Worm (Caenorhabditis elegans): Measurements from ENCODE around the gene F20D6.6.

DNA sequence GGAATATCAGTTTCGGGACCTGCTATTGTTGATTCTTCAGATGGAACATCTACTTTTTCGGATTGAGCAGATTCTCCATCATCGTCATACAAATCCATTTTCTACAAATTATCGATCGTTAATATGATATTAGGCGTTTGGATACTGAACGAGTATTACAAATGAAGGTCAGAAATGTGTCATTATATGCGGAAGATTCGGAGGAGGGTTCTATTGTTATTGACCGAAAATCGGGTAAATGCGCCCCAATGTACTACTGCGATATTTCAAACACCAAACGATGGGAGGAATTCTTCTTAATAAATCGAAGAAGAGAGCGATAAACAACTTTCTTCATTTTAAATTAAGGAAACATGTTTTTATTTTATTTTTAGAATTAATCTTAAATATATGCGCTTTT is 30.5 kb upstream of the F20D6.6 start, which contains the start of gene spr-1:
- TF ChIP-seq lsy-2 (tag; optimal IDR thresholded peaks at IDR 0.05) (no peak), tlp-1 (tag; optimal IDR thresholded peaks at IDR 0.05) (no peak), ztf-11 (tag; optimal IDR thresholded peaks at IDR 0.05) (no peak), lir-3 (tag; optimal IDR thresholded peaks at IDR 0.05; ENCODE audit: poor library complexity) (no peak)

All from whole organism, L1 larva.